Fruit fly (Drosophila melanogaster): Measurements from ENCODE around the gene CG1662.

CG1662 gene

DNA sequence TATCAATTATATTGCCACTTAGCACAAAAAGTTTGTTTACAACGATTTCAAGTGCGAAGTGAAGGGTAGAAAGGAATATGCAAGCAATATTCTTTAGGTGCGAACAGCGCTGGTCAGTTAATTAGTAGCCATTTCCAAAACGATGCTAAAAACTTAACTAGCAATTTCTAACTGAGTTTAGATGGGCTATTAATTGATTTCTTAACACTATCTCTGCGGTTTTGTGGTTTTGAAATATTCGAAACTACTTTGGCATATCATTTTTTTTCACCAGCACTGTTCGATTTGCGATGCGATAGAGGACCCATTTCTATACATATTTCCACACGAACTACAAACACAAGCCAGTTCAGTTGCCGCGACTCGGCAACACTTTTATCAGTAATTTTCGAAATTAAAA, 10.8 kb upstream of the CG1662 start:
- TF ChIP-seq noc (tag; optimal IDR thresholded peaks at IDR 0.05): peak; percentile 81

DNA sequence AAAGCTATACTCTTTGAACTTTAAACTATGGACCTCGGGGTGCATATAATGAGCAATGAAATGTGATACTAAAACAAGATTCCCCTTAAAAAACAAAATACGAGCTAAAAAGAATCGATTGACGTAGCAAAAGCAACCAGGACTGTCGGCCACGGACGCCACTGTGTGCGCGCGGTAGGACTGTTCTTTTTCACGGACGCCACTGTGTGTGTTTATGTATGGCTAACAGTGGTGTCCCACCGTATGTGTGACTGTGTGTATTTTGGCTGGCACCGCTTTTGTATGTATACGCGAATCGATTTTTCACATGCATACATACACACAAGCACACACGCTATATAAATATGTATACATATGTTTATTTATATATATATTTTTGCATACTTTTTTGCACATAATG, 3.6 kb upstream of the CG1662 start:
- no peak for TF ChIP-seq noc (tag; optimal IDR thresholded peaks at IDR 0.05)

DNA sequence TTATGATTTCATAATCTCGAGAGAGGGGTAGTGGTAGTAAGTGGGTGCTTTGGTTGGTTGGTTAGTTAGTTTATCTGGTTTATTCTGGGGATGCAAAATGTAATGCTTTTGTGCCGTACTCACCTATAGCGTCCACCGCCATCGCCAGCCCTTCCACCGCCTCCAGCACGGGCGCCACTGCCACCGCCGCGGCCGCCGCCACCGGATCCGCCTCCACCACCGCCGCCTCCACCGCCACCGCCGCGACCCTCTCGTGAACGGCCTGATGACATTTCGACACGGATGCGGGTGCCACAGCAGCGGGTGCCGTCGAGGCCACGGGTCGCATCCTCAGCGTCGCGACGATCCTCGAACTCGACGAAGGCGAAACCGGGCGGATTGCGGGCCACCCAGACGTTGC, 3.2 kb upstream of the CG1662 start:
- TF ChIP-seq noc (tag; optimal IDR thresholded peaks at IDR 0.05): no peak

DNA sequence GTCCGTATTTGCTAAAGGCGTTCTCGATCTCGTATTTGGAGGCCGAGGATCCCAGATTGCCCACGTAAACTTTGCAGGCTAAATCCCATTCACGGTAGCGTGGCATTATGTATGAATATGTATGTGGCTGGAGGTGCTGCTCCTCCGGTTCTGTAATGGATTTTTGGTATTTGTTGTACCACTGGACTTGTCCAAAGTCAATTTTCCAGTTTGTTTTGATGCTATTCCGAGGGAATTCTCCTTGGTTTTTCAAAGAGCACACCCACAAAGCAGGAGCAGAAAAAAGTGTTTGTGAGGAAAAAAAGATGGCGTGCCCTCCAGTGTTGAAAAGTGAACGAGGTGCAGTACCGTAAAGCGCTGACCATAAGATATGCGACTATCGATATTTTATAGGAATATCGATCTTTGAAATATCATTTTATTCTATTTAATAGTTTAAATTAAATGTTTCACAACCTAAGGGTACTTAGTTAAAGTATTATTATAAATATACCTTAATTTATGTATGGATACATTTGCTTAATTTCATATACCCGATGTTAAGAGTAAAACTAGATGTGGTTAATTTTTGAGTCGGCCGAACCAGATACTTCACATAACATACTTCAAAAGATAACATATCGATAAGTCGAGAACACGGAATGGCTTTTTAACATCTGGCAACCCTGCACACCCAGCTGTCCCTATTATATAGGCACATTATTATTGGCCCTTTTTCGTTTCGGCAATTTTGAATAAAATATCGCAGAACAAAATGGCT, 2.6 kb upstream of the CG1662 start, which contains the start of the genes Rbp1-like and Tim9a:
TSS of gene Rbp1-like (minus strand) at position 295 of the 760 bp plus-strand sequence.
TSS of gene Tim9a (plus strand) at position 628 of the 760 bp plus-strand sequence.
- peak; percentile 66 for TF ChIP-seq noc (tag; optimal IDR thresholded peaks at IDR 0.05)

DNA sequence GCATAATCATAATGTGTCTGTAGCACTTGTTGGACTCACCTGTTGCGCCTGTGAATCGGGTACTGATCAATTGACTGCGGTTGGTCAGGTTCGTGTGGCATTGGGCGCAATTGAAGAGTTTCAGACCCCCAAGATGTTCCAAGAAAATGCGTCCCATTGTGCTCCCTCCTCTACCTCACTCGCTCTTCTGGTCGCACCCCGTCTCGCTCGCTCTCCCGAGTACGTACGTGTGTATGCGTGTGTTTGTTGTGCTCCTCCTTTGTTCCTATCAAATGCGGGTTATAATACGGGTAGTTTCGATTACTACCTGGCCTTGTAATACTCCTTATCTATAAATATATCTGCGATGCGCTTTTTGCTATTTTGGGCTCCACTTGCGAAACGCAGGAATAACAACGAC, 587 bp upstream of the CG1662 start:
- TF ChIP-seq noc (tag; optimal IDR thresholded peaks at IDR 0.05): no peak

DNA sequence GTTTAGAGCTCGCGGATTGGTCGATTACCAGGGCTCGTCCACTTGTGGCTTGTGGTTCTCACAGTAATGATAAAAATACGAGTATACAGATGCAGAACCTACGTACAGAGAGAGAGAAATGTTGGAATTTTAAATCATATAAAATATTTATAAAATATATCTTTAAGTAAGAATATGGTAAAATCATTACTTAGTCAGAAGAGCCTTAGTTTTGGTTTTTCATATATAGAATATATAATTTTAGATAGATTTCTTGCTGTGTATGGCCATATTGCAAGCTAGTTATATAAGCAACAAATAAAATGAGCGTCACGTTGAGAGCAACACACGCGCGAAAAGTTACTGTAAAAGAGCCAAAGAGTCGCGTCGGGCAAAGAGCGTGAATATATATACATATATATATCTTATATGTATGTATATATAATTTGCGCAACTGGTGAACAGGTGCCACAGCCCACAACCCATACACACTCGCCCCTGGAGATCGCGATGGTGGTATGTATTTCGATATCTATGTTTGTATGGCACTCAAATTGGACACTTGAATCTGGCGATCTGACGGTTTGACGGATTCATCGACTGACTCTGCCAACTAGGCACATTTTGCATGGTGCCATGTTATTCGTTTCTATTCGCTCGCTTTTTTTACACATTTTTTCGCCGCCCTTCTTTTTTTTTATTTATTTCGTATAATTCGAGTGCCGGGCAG, 3.3 kb downstream of the CG1662 start:
- peak; percentile 97 for TF ChIP-seq noc (tag; optimal IDR thresholded peaks at IDR 0.05)

DNA sequence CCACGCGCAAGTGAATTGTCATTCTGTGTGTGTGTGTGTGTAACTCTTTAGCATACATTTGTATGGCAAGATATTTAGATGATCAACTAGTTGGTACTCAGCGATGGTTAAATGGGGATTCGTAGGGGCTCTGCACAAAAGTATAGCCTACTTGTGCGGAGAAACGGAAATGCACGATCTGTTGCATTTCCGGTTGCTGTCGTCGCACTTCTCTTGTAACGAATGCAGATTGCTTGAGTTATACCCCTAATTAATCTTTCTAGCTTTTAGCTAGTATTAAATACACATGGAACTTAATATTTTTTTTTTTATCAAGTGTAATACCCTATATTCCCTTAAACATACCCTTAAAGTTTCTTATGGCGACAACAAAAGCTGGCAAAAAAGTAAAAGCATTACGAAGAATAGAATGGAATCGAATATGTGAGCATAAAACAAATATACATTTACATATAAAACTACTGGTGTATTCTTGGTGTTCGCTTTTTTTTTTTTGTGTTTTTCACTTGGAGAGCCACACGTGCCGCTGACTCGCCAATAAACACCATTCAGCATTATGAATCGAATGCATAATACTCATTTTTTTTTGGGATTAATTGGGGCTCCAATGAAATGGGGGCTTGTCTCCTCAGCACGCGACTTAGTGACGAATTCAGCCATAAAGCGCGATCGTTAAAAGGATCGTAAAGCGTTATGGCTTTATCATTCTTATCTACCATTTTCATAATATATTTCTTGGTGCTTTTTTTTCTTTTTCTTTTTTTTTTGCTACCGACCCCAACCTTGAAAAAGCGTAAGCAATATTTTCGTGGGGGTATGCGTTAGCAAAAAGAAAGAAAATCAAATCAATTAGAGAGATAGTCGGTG, 4.0 kb downstream of the CG1662 start:
- peak; percentile 81 for TF ChIP-seq noc (tag; optimal IDR thresholded peaks at IDR 0.05)

DNA sequence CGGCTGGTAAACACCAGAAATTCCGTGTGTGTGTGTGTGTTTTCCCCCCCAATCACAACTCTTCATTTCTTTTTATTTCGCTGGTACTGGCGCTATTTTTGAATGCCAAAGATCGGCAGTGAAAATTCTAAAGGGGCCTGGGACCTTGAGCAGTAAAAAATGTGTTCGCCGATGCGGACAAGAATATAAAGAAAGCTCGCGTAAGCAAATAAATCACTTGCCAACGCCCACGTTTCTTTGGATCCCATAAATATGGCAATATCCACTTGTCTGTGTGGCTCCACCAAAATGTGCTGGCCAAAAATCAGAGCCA, 4.6 kb downstream of the CG1662 start:
- TF ChIP-seq noc (tag; optimal IDR thresholded peaks at IDR 0.05): no peak

DNA sequence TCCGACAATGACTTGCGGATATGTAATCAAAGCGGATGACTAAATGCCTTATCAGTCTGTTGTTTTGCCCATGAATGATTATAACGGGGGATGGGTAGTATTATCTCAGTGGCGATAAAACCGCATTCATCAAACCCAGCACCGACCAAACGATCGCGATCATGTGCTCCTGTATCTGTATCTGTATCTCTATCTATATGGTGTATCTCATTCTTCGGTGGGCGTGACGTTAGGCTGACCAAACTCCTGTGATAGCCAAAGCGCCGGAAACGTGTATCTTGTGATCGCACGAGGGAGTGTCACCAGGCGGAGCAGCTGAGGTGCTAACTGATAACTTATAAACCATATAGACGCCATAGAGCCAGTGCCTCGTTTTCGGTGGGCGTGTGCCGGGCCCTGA, 5.4 kb downstream of the CG1662 start:
- TF ChIP-seq noc (tag; optimal IDR thresholded peaks at IDR 0.05): peak; percentile 6

DNA sequence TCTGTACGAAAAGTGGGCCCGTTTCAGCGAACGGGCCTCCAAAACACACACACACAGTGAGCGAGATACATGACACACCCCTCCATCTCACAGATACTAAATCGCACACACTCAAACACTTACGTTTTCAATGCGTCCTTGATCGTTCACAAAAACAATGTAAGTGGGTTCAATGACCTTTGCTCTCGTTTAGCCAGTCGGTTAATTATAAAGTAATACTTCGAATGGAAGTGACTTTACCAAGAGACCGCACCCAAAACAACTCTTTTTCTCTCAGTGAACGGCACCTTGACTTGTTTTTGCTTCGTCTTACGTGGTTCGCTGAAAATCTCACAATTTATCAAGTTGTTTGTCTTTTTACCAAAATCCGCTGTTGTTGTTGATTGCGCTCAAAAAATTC, 7.0 kb downstream of the CG1662 start:
- no peak for TF ChIP-seq noc (tag; optimal IDR thresholded peaks at IDR 0.05)

DNA sequence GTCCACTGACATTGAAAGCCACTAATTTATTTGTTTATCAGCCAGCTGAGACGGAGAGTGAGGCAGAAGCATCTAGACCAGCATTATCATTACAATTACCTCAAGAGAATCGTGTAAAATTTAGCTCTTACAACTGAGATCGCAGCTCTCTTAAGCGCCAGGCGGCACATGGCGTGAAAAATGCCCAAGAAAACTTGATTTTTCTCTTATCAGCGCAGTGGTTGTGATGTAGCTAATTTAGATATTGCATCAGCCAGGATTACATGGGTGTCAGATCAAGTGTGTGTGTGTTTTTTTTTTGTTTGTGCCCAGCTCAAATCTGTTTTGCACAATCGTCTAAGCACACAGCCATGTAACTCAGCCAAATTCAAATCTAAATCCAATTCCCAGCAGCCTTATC, 7.7 kb downstream of the CG1662 start:
- TF ChIP-seq noc (tag; optimal IDR thresholded peaks at IDR 0.05): no peak

DNA sequence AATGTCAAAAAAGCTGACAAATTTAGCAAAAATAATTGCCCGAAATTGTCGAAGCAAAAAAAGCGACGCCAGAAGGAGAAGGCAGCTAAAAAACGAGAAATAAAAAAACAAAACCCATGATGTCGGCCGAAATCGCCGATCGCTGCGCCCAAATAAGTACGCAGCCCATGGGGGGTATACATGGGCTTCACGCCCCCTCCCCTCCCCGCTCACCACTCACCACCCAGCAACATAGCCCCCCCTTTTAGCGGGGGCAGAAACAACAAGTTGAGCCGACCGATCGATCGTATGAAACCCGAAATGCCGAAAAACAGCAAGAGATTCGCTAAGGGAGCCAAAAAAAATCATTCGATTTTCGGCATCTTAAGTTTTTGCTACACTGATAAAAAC, 8.6 kb downstream of the CG1662 start:
- no peak for TF ChIP-seq noc (tag; optimal IDR thresholded peaks at IDR 0.05)

DNA sequence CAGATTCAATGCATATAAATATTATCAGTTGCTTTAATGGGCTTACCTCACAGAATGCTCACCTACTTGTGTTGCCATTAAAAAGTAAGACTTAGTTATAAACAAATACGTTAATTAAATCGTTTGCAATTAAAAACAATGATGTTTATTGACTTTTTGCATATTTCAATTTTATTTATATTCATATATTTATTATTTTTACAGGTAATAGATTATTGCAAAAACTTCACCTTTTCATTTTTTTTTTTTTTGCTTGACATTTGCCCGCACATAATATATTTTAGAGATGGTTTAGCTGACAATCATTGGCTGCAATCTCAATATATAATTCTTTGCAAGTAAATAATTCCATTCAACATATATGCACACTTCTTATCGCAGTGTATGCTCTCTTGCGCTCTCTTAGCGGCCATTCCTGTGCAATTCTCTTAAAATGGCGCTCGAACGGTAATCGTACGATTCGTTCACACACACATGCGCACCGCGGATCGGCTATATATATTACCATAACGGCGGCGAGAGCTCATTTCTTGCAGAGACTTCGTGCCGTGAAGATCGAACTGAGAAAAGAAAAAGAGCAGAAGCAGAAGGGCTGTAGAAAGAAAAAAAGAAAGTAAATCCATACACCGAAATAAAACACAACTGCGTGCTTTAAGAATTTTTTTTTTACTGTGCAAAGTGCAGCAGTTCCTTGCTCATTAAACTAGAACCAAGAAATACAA, 9.2 kb downstream of the CG1662 start, which contains the start of gene Bcat:
TSS of gene Bcat (plus strand) at position 522 of the 722 bp plus-strand sequence.
- peak; percentile 84 for TF ChIP-seq noc (tag; optimal IDR thresholded peaks at IDR 0.05)

DNA sequence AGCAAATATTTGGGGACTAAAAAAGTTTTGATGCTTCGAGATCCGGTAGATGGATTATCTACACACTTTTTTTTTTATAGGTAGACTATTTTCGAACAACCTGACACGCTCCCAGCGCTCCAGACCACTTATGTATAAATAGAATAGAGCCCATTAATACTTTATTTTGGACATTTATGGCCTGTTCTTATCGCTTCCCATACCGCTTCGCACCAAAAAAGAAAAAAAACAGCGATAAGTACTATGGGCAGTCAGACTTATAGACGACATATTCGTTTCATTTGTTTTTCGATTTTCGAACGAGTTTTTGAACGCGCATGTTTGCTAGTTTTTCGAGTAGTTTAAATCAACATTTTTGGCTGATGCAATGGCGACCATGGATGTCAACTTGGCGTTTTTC, 10.2 kb downstream of the CG1662 start:
- TF ChIP-seq noc (tag; optimal IDR thresholded peaks at IDR 0.05): peak; percentile 62

DNA sequence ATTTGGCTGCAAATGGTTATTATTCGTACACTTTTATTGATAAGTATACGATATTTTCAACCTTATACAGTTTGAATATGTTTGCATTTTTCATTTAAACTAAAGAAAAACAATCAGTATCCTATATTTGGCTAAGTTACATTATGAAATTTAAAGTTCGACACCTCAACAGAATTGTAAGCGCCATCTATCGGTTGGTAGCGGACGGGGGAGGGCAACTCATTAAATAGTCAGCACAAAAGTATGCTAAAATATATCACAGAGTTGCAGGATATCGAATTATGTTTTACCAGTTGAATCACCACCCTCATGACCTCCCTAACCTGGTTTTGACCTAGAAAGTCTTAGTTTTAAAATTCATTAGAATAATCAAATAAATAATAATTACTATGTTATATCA, 13.9 kb downstream of the CG1662 start:
- no peak for TF ChIP-seq noc (tag; optimal IDR thresholded peaks at IDR 0.05)

DNA sequence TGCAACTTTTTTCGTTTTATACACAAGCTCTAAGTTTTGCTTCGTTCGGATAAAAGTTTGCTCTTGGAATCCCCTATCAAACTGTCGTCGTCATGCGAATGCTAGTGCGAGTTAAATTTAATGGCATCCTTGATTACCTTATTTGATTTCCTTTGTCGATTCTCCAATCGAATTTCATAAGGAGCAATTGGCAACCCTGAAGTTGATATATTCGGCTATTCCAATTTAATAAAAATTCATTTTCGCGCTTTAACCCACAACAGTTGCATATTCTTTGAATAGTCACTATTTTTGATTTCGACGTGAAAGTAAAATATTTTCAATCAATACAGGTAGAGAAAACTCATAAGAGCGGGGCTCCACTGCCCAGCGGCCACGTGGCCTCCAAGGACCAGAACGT, 15.4 kb downstream of the CG1662 start, which contains the start of gene CG12725:
TSS of gene CG12725 (minus strand) at position 101 of the 400 bp plus-strand sequence.
- no peak for TF ChIP-seq noc (tag; optimal IDR thresholded peaks at IDR 0.05)
